Fruit fly (Drosophila melanogaster) whole organism, wandering third instar larva: ENCODE measurements around the gene Muc4B.

Experiments used
- Abd-B ChIP-seq: fragments of >200 bp; optimal IDR thresholded peaks from 2 replicates; lab custom pipeline; 2017; ENCODE audit warnings: missing biosample characterization, missing genetic modification characterization
- CG32264 ChIP-seq: fragments of 200-800 bp; sonication (Bioruptor generic); optimal IDR thresholded peaks from 2 replicates; lab custom pipeline; 2016; ENCODE audit warnings: missing biosample characterization, missing genetic modification characterization
- CrebA ChIP-seq: fragments of 200-800 bp; sonication (Bioruptor generic); optimal IDR thresholded peaks from 2 replicates; lab custom pipeline; 2016; ENCODE audit warnings: missing biosample characterization, mild to moderate bottlenecking, missing genetic modification characterization, borderline replicate concordance
- dmrt93B ChIP-seq: fragments of 200-800 bp; sonication (Bioruptor generic); optimal IDR thresholded peaks from 2 replicates; lab custom pipeline; 2018; ENCODE audit warnings: missing biosample characterization, mild to moderate bottlenecking, missing genetic modification characterization
- foxo ChIP-seq, 2 experiments: fragments of 200-800 bp; sonication (Bioruptor generic); optimal IDR thresholded peaks; 2 replicates in 1 of 2; 3 replicates in 1 of 2; lab custom pipeline; 2016 to 2017; ENCODE audit warnings: missing biosample characterization in 2 of 2, missing genetic modification characterization in 2 of 2

- TF ChIP-seq CrebA (GFP tag; lab: Kevin White, UChicago), result no peak
- TF ChIP-seq CG32264 (GFP tag; lab: Kevin White, UChicago), result no peak
- TF ChIP-seq Abd-B (GFP tag; lab: Kevin White, UChicago), result no peak
- no peak for TF ChIP-seq foxo (GFP tag; optimal IDR thresholded peaks at IDR 0.05; lab: Kevin White, UChicago)
- no peak for TF ChIP-seq dmrt93B (GFP tag; lab: Kevin White, UChicago)
These were observed 18.4 kb upstream of the Muc4B start for dm6 chrX:4264319-4264718.
